Worm (Caenorhabditis elegans): ENCODE results near the gene C51E3.9.

The C51E3.9 gene

DNA sequence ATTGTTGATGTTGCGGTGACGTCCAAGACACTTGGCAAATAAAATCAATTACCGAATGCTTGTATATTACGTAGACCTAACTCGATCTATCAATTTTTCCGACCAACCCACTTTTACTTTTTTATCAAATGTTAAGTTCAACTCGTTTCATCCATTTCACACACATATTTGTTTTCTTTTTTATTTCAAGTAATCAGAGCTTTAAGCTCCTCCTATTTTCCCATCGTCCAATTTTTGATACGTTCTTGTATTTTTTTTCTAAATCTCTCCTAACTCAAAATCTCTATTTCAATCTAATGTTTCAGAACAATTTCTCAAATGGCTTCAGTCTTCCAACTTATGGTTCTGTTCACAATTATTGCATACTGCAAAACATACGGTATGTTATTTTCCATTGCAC lies 52.6 kb downstream of the C51E3.9 start, which contains the start of gene ZK856.6:
Gene ZK856.6 (plus strand): TSS at position 301 of the 400 bp plus-strand sequence.
- TF ChIP-seq egl-44 (GFP tag; IDR thresholded peaks at IDR 0.05) (no peak), athp-1 (tag; optimal IDR thresholded peaks at IDR 0.05) (no peak), let-526 (GFP tag; IDR thresholded peaks at IDR 0.05) (no peak), lin-40 (tag; optimal IDR thresholded peaks at IDR 0.05) (no peak), nhr-179 (tag; optimal IDR thresholded peaks at IDR 0.05) (no peak), dox-1 (GFP tag; IDR thresholded peaks at IDR 0.05) (no peak), ceh-79 (tag; optimal IDR thresholded peaks at IDR 0.05) (no peak), zim-3 (tag; optimal IDR thresholded peaks at IDR 0.05) (no peak), B0336.3 (GFP tag; IDR thresholded peaks at IDR 0.05) (no peak)

All from whole organism, young adult.